Fruit fly (Drosophila melanogaster) whole organism, prepupa: ENCODE measurements around the gene CG42828.

Source experiments
- Blimp-1 ChIP-seq: fragments of 200-800 bp; sonication (Bioruptor generic); optimal IDR thresholded peaks from 3 replicates; lab custom pipeline; 2017; ENCODE audit warnings: missing biosample characterization, missing genetic modification characterization, mild to moderate bottlenecking, moderate library complexity, missing genetic modification reagents
- CG10631 ChIP-seq: fragments of 200-800 bp; sonication (Bioruptor generic); optimal IDR thresholded peaks from 2 replicates; lab custom pipeline; 2016; ENCODE audit warnings: missing biosample characterization, missing genetic modification characterization
- CG11902 ChIP-seq: fragments of 200-800 bp; sonication (Bioruptor generic); optimal IDR thresholded peaks from 3 replicates; lab custom pipeline; 2016; ENCODE audit warnings: missing biosample characterization, missing genetic modification characterization
- CG15336 ChIP-seq: fragments of 200-800 bp; sonication (Bioruptor generic); IDR thresholded peaks from 2 replicates; pipeline ENCODE4 v1.3.6; 2022; ENCODE audit warnings: missing biosample characterization, missing genetic modification characterization
- CG3032 ChIP-seq: fragments of 200-800 bp; optimal IDR thresholded peaks from 2 replicates; lab custom pipeline; 2019; ENCODE audit warnings: missing biosample characterization, mild to moderate bottlenecking, missing genetic modification characterization, moderate library complexity
- CG32006 ChIP-seq: fragments of 200-800 bp; sonication (Bioruptor generic); optimal IDR thresholded peaks from 3 replicates; lab custom pipeline; 2017; ENCODE audit warnings: missing biosample characterization, mild to moderate bottlenecking, missing genetic modification characterization
- CG34406 ChIP-seq: fragments of 200-800 bp; sonication (Bioruptor generic); optimal IDR thresholded peaks from 3 replicates; lab custom pipeline; 2016; ENCODE audit warnings: missing biosample characterization, missing genetic modification characterization
- CG3919 ChIP-seq: fragments of 200-800 bp; sonication (Bioruptor generic); optimal IDR thresholded peaks from 3 replicates; lab custom pipeline; 2016; ENCODE audit warnings: missing biosample characterization, missing genetic modification characterization
- CG4318 ChIP-seq: fragments of 200-800 bp; sonication (Bioruptor generic); optimal IDR thresholded peaks from 3 replicates; lab custom pipeline; 2017; ENCODE audit warnings: missing biosample characterization, mild to moderate bottlenecking, missing genetic modification characterization
- CG6163 ChIP-seq: fragments of 200-800 bp; sonication (Bioruptor generic); IDR thresholded peaks from 3 replicates; pipeline ENCODE4 v1.3.6; 2022; ENCODE audit warnings: missing biosample characterization, missing genetic modification characterization
- CG6276 ChIP-seq: fragments of 200-800 bp; sonication (Bioruptor generic); optimal IDR thresholded peaks from 2 replicates; lab custom pipeline; 2017; ENCODE audit warnings: missing biosample characterization, mild to moderate bottlenecking, missing genetic modification characterization
- CG6792 ChIP-seq: fragments of 200-800 bp; sonication (Bioruptor generic); optimal IDR thresholded peaks from 3 replicates; lab custom pipeline; 2016; ENCODE audit warnings: missing biosample characterization, missing genetic modification characterization
- CG6808 ChIP-seq: fragments of 200-800 bp; sonication (Bioruptor generic); optimal IDR thresholded peaks from 3 replicates; lab custom pipeline; 2017; ENCODE audit warnings: missing biosample characterization, missing genetic modification characterization, mild to moderate bottlenecking, moderate library complexity, missing genetic modification reagents
- CG6854 ChIP-seq: fragments of 200-800 bp; sonication (Bioruptor generic); optimal IDR thresholded peaks from 2 replicates; lab custom pipeline; 2017; ENCODE audit warnings: missing biosample characterization, mild to moderate bottlenecking, missing genetic modification characterization
- CG8119 ChIP-seq: fragments of 200-800 bp; sonication (Bioruptor generic); IDR thresholded peaks from 3 replicates; pipeline ENCODE4 v1.3.6; 2022; ENCODE audit warnings: missing biosample characterization, missing genetic modification characterization
- CG8319 ChIP-seq: fragments of 200-800 bp; sonication (Bioruptor generic); optimal IDR thresholded peaks from 3 replicates; lab custom pipeline; 2016; ENCODE audit warnings: missing biosample characterization, missing genetic modification characterization
- CG8632 ChIP-seq: fragments of 200-800 bp; sonication (Bioruptor generic); optimal IDR thresholded peaks from 3 replicates; lab custom pipeline; 2016; ENCODE audit warnings: missing biosample characterization, missing genetic modification characterization
- CG9139 ChIP-seq: fragments of 200-800 bp; sonication (Bioruptor generic); optimal IDR thresholded peaks from 3 replicates; lab custom pipeline; 2017; ENCODE audit warnings: missing biosample characterization, mild to moderate bottlenecking, missing genetic modification characterization
- Eip78C ChIP-seq: fragments of 200-800 bp; sonication (Bioruptor generic); peaks from one replicate; lab custom pipeline; 2016; ENCODE audit warnings: missing biosample characterization, missing genetic modification characterization
- Eip93F ChIP-seq: fragments of 200-800 bp; sonication (Bioruptor generic); optimal IDR thresholded peaks from 2 replicates; lab custom pipeline; 2016; ENCODE audit warnings: missing biosample characterization, mild to moderate bottlenecking, missing genetic modification characterization
- Ets96B ChIP-seq: fragments of 200-800 bp; optimal IDR thresholded peaks from 2 replicates; lab custom pipeline; 2019; ENCODE audit warnings: missing biosample characterization, mild to moderate bottlenecking, missing genetic modification characterization, moderate library complexity
- Hr4 ChIP-seq: fragments of 200-800 bp; sonication (Bioruptor generic); optimal IDR thresholded peaks from 3 replicates; lab custom pipeline; 2016; ENCODE audit warnings: missing biosample characterization, missing genetic modification characterization
- Lpt ChIP-seq: fragments of 200-800 bp; sonication (Bioruptor generic); optimal IDR thresholded peaks from 3 replicates; lab custom pipeline; 2016; ENCODE audit warnings: missing biosample characterization, missing genetic modification characterization
- OdsH ChIP-seq: fragments of 200-800 bp; sonication (Bioruptor generic); optimal IDR thresholded peaks from 3 replicates; lab custom pipeline; 2016; ENCODE audit warnings: missing biosample characterization, missing genetic modification characterization
- Sox14 ChIP-seq: fragments of 200-800 bp; sonication (Bioruptor generic); optimal IDR thresholded peaks from 3 replicates; lab custom pipeline; 2016; ENCODE audit warnings: missing biosample characterization, missing genetic modification characterization
- Sox15 ChIP-seq: fragments of 200-800 bp; sonication (Bioruptor generic); optimal IDR thresholded peaks from 3 replicates; lab custom pipeline; 2016; ENCODE audit warnings: missing biosample characterization, missing genetic modification characterization
- achi ChIP-seq: fragments of 200-800 bp; sonication (Bioruptor generic); optimal IDR thresholded peaks from 3 replicates; lab custom pipeline; 2016; ENCODE audit warnings: missing biosample characterization, missing genetic modification characterization
- acj6 ChIP-seq: fragments of 200-800 bp; sonication (Bioruptor generic); optimal IDR thresholded peaks from 3 replicates; lab custom pipeline; 2016; ENCODE audit warnings: missing biosample characterization, missing genetic modification characterization
- dac ChIP-seq: fragments of 200-800 bp; sonication (Bioruptor generic); optimal IDR thresholded peaks from 2 replicates; lab custom pipeline; 2017; ENCODE audit warnings: missing biosample characterization, mild to moderate bottlenecking, missing genetic modification characterization
- eg ChIP-seq: fragments of 200-800 bp; sonication (Bioruptor generic); IDR thresholded peaks from 3 replicates; pipeline ENCODE4 v1.3.6; 2022; ENCODE audit warnings: missing biosample characterization, missing genetic modification characterization
- esn ChIP-seq: fragments of 200-800 bp; sonication (Bioruptor generic); optimal IDR thresholded peaks from 2 replicates; lab custom pipeline; 2016; ENCODE audit warnings: missing biosample characterization, mild to moderate bottlenecking, missing genetic modification characterization, moderate library complexity
- fd85E ChIP-seq: fragments of 200-800 bp; sonication (Bioruptor generic); optimal IDR thresholded peaks from 3 replicates; lab custom pipeline; 2016; ENCODE audit warnings: missing biosample characterization, missing genetic modification characterization
- fkh ChIP-seq: fragments of 200-800 bp; sonication (Bioruptor generic); optimal IDR thresholded peaks from 3 replicates; lab custom pipeline; 2017; ENCODE audit warnings: missing biosample characterization, mild to moderate bottlenecking, missing genetic modification characterization, moderate library complexity
- lz ChIP-seq: fragments of 200-800 bp; sonication (Bioruptor generic); optimal IDR thresholded peaks from 3 replicates; lab custom pipeline; 2016; ENCODE audit warnings: missing biosample characterization, missing genetic modification characterization
- net ChIP-seq: fragments of 200-800 bp; sonication (Bioruptor generic); optimal IDR thresholded peaks from 3 replicates; lab custom pipeline; 2016; ENCODE audit warnings: missing biosample characterization, missing genetic modification characterization
- salr ChIP-seq, 2 experiments: fragments of 200-800 bp; sonication (Bioruptor generic); optimal IDR thresholded peaks; 3 replicates each; lab custom pipeline; 2016 to 2018; ENCODE audit warnings: missing biosample characterization in 2 of 2, missing genetic modification characterization in 2 of 2, mild to moderate bottlenecking in 1 of 2
- spab ChIP-seq: fragments of 200-800 bp; sonication (Bioruptor generic); optimal IDR thresholded peaks from 2 replicates; lab custom pipeline; 2017; ENCODE audit warnings: missing biosample characterization, mild to moderate bottlenecking, missing genetic modification characterization, missing genetic modification reagents
- ss ChIP-seq, 2 experiments: fragments of 200-800 bp; sonication (Bioruptor generic); optimal IDR thresholded peaks; 2 replicates in 1 of 2; 3 replicates in 1 of 2; lab custom pipeline; 2017 to 2018; ENCODE audit warnings: mild to moderate bottlenecking in 2 of 2, missing biosample characterization in 2 of 2, missing genetic modification characterization in 2 of 2, moderate library complexity in 1 of 2
- svp ChIP-seq: fragments of 200-800 bp; sonication (Bioruptor generic); peaks from one replicate; lab custom pipeline; 2016; ENCODE audit warnings: missing biosample characterization, missing genetic modification characterization
- topi ChIP-seq: fragments of 200-800 bp; sonication (Bioruptor generic); optimal IDR thresholded peaks from 3 replicates; lab custom pipeline; 2016; ENCODE audit warnings: missing biosample characterization, missing genetic modification characterization

The CG42828 gene

DNA sequence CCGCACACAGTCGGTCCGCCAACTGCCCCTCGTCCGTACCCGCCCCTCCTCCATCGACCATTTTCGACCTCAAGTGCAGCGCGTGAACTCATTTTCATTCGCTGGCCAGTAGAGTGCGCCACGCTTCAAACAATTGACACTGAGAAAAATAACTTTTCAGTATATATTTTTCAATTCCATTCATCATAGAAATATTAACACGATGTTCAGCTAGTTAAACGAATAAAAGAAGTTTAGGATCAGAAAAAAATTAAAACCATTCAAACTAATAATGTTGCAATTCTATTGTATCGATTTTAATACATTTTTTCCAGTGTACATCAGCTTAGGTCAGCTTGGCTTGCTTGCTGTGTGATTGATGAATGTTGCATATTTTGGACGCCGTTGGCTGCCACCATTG, 13.4 kb downstream of the CG42828 start (continued):
- TF ChIP-seq Blimp-1 (GFP tag; lab: Kevin White, UChicago) = no peak
- peak; percentile 38 for TF ChIP-seq Lpt (GFP tag; lab: Kevin White, UChicago)
- TF ChIP-seq CG32006 (GFP tag; lab: Kevin White, UChicago) = peak; percentile 71
- TF ChIP-seq net (GFP tag; lab: Kevin White, UChicago) = peak; percentile 39
- TF ChIP-seq salr (GFP tag; optimal IDR thresholded peaks at IDR 0.05; lab: Kevin White, UChicago) = peak in 1 of 2 experiments; percentile 17
- TF ChIP-seq Eip93F = no peak
- TF ChIP-seq CG11902 = peak; percentile 7
- TF ChIP-seq svp (GFP tag; lab: Kevin White, UChicago) = no peak
- no peak for TF ChIP-seq CG6808 (GFP tag; lab: Kevin White, UChicago)
- TF ChIP-seq CG6163 (GFP tag; lab: Robert Waterston, UW) = peak; percentile 71; the same call in 2 of the 3 replicates
- TF ChIP-seq CG8319 (GFP tag; lab: Kevin White, UChicago) = no peak
- no peak for TF ChIP-seq CG9139 (GFP tag; lab: Kevin White, UChicago)
- no peak for TF ChIP-seq CG8632 (GFP tag; lab: Kevin White, UChicago)
- peak; percentile 57 for TF ChIP-seq CG4318 (GFP tag; lab: Kevin White, UChicago)
- TF ChIP-seq achi (GFP tag; lab: Kevin White, UChicago) = peak; percentile 35
- TF ChIP-seq Eip78C = peak; percentile 84
- TF ChIP-seq fkh = no peak
- TF ChIP-seq fd85E = no peak
- TF ChIP-seq CG34406 = no peak
- TF ChIP-seq spab (GFP tag; lab: Kevin White, UChicago) = no peak
- no peak for TF ChIP-seq dac (GFP tag; lab: Kevin White, UChicago)

DNA sequence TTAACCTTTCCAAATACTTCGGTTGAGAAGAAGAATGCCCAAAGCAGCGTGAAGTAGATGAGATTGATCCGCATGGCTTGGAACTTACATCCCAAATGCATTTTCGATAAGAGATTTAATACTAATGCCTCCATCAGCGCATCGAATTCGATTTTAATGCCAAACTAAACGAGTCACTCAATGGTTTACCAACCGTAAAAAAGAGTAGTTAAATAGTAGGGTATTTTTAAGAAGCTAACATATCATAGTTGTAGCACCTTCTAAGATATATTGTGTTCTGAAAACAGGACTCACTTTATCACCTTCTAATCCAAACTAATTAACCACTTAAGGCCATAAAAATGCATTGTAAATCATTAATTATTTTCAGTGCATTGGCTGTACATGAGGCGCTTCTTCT, 15.3 kb downstream of the CG42828 start, which contains the start of gene CG31515:
CG31515 (minus strand) TSS at position 101 of the 400 bp plus-strand sequence.
- no peak for TF ChIP-seq CG10631
- TF ChIP-seq Eip78C = no peak
- no peak for TF ChIP-seq Sox15 (GFP tag; lab: Kevin White, UChicago)
- TF ChIP-seq esn (GFP tag; lab: Kevin White, UChicago) = no peak
- no peak for TF ChIP-seq ss (GFP tag; optimal IDR thresholded peaks at IDR 0.05; lab: Kevin White, UChicago)
- no peak for TF ChIP-seq CG8319 (GFP tag; lab: Kevin White, UChicago)
- TF ChIP-seq svp (GFP tag; lab: Kevin White, UChicago) = no peak
- TF ChIP-seq Ets96B (tag; lab: Kevin White, UChicago) = no peak
- no peak for TF ChIP-seq topi (GFP tag; lab: Kevin White, UChicago)
- TF ChIP-seq Hr4 = no peak
- no peak for TF ChIP-seq Sox14 (GFP tag; lab: Kevin White, UChicago)
- TF ChIP-seq CG6792 (GFP tag; lab: Kevin White, UChicago) = no peak
- TF ChIP-seq CG3919 (GFP tag; lab: Kevin White, UChicago) = no peak
- TF ChIP-seq CG6854 (GFP tag; lab: Kevin White, UChicago) = no peak
- no peak for TF ChIP-seq fd85E
- TF ChIP-seq CG8632 (GFP tag; lab: Kevin White, UChicago) = no peak
- TF ChIP-seq CG3032 = no peak
- no peak for TF ChIP-seq OdsH (GFP tag; lab: Kevin White, UChicago)

DNA sequence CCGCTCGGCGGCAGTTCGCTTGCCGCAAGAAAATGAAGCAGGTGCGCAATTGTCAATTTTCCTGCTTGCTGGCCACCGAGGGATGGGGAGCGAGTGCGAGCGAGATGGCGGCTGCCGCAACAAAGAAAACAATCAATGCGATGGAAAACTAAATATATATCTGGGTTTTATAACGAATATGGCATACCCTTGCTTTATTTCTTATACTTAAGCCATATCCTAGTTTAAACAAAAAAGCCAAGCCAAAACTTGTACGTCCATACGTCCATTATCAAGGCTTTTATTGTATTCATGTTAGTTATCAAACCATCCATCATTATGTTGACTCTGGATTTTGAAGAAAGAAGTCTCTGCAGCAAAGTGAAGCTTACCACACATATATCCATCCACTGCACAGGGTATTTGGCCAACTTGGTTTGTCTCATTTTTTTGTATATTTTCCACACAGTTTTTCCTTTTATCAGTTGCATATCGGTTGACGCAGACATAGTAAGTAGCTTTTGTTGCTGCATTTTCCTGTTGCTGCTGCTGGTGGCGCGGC, 17.3 kb downstream of the CG42828 start:
- peak; percentile 49 for TF ChIP-seq CG6276
- TF ChIP-seq eg (GFP tag; lab: Robert Waterston, UW) = peak; percentile 36; the same call in 1 of the 3 replicates
- no peak for TF ChIP-seq acj6 (GFP tag; lab: Kevin White, UChicago)
- TF ChIP-seq lz = no peak
- peak; percentile 75 for TF ChIP-seq CG32006 (GFP tag; lab: Kevin White, UChicago)
- peak; percentile 32 for TF ChIP-seq dac (GFP tag; lab: Kevin White, UChicago)
- TF ChIP-seq CG8119 (GFP tag; lab: Robert Waterston, UW) = peak; percentile 61; the same call in 1 of the 3 replicates
- TF ChIP-seq Eip78C = peak; percentile 53
- peak; percentile 69 for TF ChIP-seq CG15336 (GFP tag; lab: Robert Waterston, UW)
- TF ChIP-seq CG4318 (GFP tag; lab: Kevin White, UChicago) = peak; percentile 43
- TF ChIP-seq Hr4 = peak; percentile 67
